Fruit fly (Drosophila melanogaster) whole organism, embryonic: ENCODE data around the gene Grx5.
A peak's percentile ranks its signal among the peaks of the same experiment; 100 is the strongest.

ENCODE experiments used
- B-H2 ChIP-seq: fragments of 200-800 bp; sonication (Bioruptor generic); optimal IDR thresholded peaks from 2 replicates; lab custom pipeline; 2018; ENCODE audit warnings: missing biosample characterization, mild to moderate bottlenecking, missing genetic modification characterization
- CG10565 ChIP-seq: fragments of 200-800 bp; sonication (Bioruptor generic); optimal IDR thresholded peaks from 3 replicates; lab custom pipeline; 2016; ENCODE audit warnings: missing biosample characterization, mild to moderate bottlenecking, missing genetic modification characterization
- CG10959 ChIP-seq: fragments of 200-800 bp; sonication (Bioruptor generic); IDR thresholded peaks from 2 replicates; pipeline ENCODE4 v1.3.6; 2022; ENCODE audit warnings: missing biosample characterization, missing genetic modification characterization
- CG12104 ChIP-seq: fragments of 200-800 bp; sonication (Bioruptor generic); optimal IDR thresholded peaks from 3 replicates; lab custom pipeline; 2016; ENCODE audit warnings: missing biosample characterization, missing genetic modification characterization
- CG13775 ChIP-seq: fragments of 200-800 bp; sonication (Bioruptor generic); optimal IDR thresholded peaks from 3 replicates; lab custom pipeline; 2017; ENCODE audit warnings: missing biosample characterization, mild to moderate bottlenecking, missing genetic modification characterization
- CG15479 ChIP-seq: fragments of 200-800 bp; sonication (Bioruptor generic); optimal IDR thresholded peaks from 3 replicates; lab custom pipeline; 2019; ENCODE audit warnings: missing biosample characterization, mild to moderate bottlenecking, missing genetic modification characterization, moderate library complexity
- CG15601 ChIP-seq: fragments of 200-800 bp; sonication (Bioruptor generic); optimal IDR thresholded peaks from 3 replicates; lab custom pipeline; 2019; ENCODE audit warnings: missing biosample characterization, mild to moderate bottlenecking, missing genetic modification characterization, moderate library complexity
- CG1602 ChIP-seq: fragments of 200-800 bp; sonication (Bioruptor generic); optimal IDR thresholded peaks from 3 replicates; lab custom pipeline; 2016; ENCODE audit warnings: missing biosample characterization, missing genetic modification characterization
- CG18262 ChIP-seq: fragments of 200-800 bp; optimal IDR thresholded peaks from 3 replicates; lab custom pipeline; 2019; ENCODE audit warnings: missing biosample characterization, mild to moderate bottlenecking, missing genetic modification characterization, moderate library complexity
- CG18476 ChIP-seq: fragments of 200-800 bp; sonication (Bioruptor generic); optimal IDR thresholded peaks from 2 replicates; lab custom pipeline; 2016; ENCODE audit warnings: missing biosample characterization, mild to moderate bottlenecking, missing genetic modification characterization
- CG18619 ChIP-seq: fragments of 200-800 bp; sonication (Bioruptor generic); optimal IDR thresholded peaks from 3 replicates; lab custom pipeline; 2017; ENCODE audit warnings: missing biosample characterization, mild to moderate bottlenecking, missing genetic modification characterization
- CG3065 ChIP-seq: fragments of 200-800 bp; sonication (Bioruptor generic); optimal IDR thresholded peaks from 2 replicates; lab custom pipeline; 2016; ENCODE audit warnings: missing biosample characterization, missing genetic modification characterization
- CG3726 ChIP-seq: fragments of 200-800 bp; sonication (Bioruptor generic); IDR thresholded peaks from 3 replicates; pipeline ENCODE4, ENCODE4 v1.3.6; 2022; ENCODE audit warnings: missing biosample characterization, missing genetic modification characterization
- CG6272 ChIP-seq: fragments of 200-800 bp; sonication (Bioruptor generic); IDR thresholded peaks from 2 replicates; pipeline ENCODE4 v1.3.6; 2022; ENCODE audit warnings: missing biosample characterization, missing genetic modification characterization
- CG6854 ChIP-seq: fragments of 200-800 bp; sonication (Bioruptor generic); optimal IDR thresholded peaks from 3 replicates; lab custom pipeline; 2017; ENCODE audit warnings: missing biosample characterization, mild to moderate bottlenecking, missing genetic modification characterization
- CG8089 ChIP-seq: fragments of 200-800 bp; sonication (Bioruptor generic); optimal IDR thresholded peaks from 3 replicates; lab custom pipeline; 2016; ENCODE audit warnings: missing biosample characterization, missing genetic modification characterization
- CG9437 ChIP-seq: fragments of 200-800 bp; sonication (Bioruptor generic); optimal IDR thresholded peaks from 2 replicates; lab custom pipeline; 2018; ENCODE audit warnings: missing biosample characterization, mild to moderate bottlenecking, missing genetic modification characterization
- CHES-1-like ChIP-seq: fragments of 200-800 bp; sonication (Bioruptor generic); optimal IDR thresholded peaks from 2 replicates; lab custom pipeline; 2016; ENCODE audit warnings: missing biosample characterization, missing genetic modification characterization
- D19A ChIP-seq: fragments of 200-800 bp; optimal IDR thresholded peaks from 3 replicates; lab custom pipeline; 2019; ENCODE audit warnings: missing biosample characterization, mild to moderate bottlenecking, missing genetic modification characterization, moderate library complexity
- Dek ChIP-seq: fragments of 200-800 bp; sonication (Bioruptor generic); optimal IDR thresholded peaks from 3 replicates; lab custom pipeline; 2019; ENCODE audit warnings: missing biosample characterization, mild to moderate bottlenecking, missing genetic modification characterization, moderate library complexity
- Dll ChIP-seq: fragments of 200-800 bp; sonication (Bioruptor generic); IDR thresholded peaks from 4 replicates; pipeline ENCODE4 v1.3.6; 2022; ENCODE audit warnings: missing biosample characterization, missing genetic modification characterization; ENCODE audit not compliant: partially characterized antibody
- HHEX ChIP-seq: fragments of 200-800 bp; sonication (Bioruptor generic); optimal IDR thresholded peaks from 3 replicates; lab custom pipeline; 2017; ENCODE audit warnings: missing biosample characterization, mild to moderate bottlenecking, missing genetic modification characterization, missing genetic modification reagents
- HmgZ ChIP-seq: fragments of 200-800 bp; sonication (Bioruptor generic); optimal IDR thresholded peaks from 2 replicates; lab custom pipeline; 2018; ENCODE audit warnings: missing biosample characterization, mild to moderate bottlenecking, missing genetic modification characterization
- Hr78 ChIP-seq, 2 experiments: fragments of 200-800 bp in 1 of 2; fragments of >200 bp in 1 of 2; sonication (Bioruptor generic) in 1 of 2; optimal IDR thresholded peaks; 2 replicates each; lab custom pipeline; 2017 to 2019; ENCODE audit warnings: missing biosample characterization in 2 of 2, missing genetic modification characterization in 2 of 2, mild to moderate bottlenecking in 1 of 2, moderate library complexity in 1 of 2
- NC2β ChIP-seq: fragments of 200-800 bp; sonication (Bioruptor generic); optimal IDR thresholded peaks from 2 replicates; lab custom pipeline; 2016; ENCODE audit warnings: missing biosample characterization, missing genetic modification characterization
- Neu2 ChIP-seq: fragments of 200-800 bp; sonication (Bioruptor generic); optimal IDR thresholded peaks from 3 replicates; lab custom pipeline; 2016; ENCODE audit warnings: missing biosample characterization, missing genetic modification characterization, borderline replicate concordance
- Ravus ChIP-seq: fragments of 200-800 bp; sonication (Bioruptor generic); IDR thresholded peaks from 2 replicates; pipeline ENCODE4 v1.3.6; 2022; ENCODE audit warnings: missing biosample characterization, missing genetic modification characterization
- Stat92E ChIP-seq, 3 experiments: fragments of >200 bp in 2 of 3; fragments of 200-800 bp in 1 of 3; sonication (Bioruptor generic) in 1 of 3; optimal IDR thresholded peaks; 2 replicates each; lab custom pipeline; 2017 to 2019; ENCODE audit warnings: missing biosample characterization in 3 of 3, missing genetic modification characterization in 3 of 3, mild to moderate bottlenecking in 1 of 3, moderate library complexity in 1 of 3
- Taf1 ChIP-seq: fragments of 200-800 bp; sonication (Bioruptor generic); IDR thresholded peaks from 2 replicates; pipeline ENCODE4 v1.3.6; 2022; ENCODE audit warnings: missing biosample characterization, missing genetic modification characterization
- ab ChIP-seq: fragments of 200-800 bp; sonication (Bioruptor generic); optimal IDR thresholded peaks from 2 replicates; lab custom pipeline; 2016; ENCODE audit warnings: missing biosample characterization, missing genetic modification characterization
- ara ChIP-seq: fragments of 200-800 bp; sonication (Bioruptor generic); IDR thresholded peaks from 2 replicates; pipeline ENCODE4 v1.3.6; 2022; ENCODE audit warnings: missing biosample characterization, missing genetic modification characterization
- cas ChIP-seq: fragments of 200-800 bp; sonication (Bioruptor generic); IDR thresholded peaks from 2 replicates; pipeline ENCODE4 v1.3.6; 2022; ENCODE audit warnings: missing biosample characterization, missing genetic modification characterization
- crc ChIP-seq: fragments of 200-800 bp; sonication (Bioruptor generic); optimal IDR thresholded peaks from 2 replicates; lab custom pipeline; 2016; ENCODE audit warnings: missing biosample characterization, missing genetic modification characterization
- dan ChIP-seq: fragments of 200-800 bp; sonication (Bioruptor generic); IDR thresholded peaks from 2 replicates; pipeline ENCODE4 v1.3.6; 2022; ENCODE audit warnings: missing biosample characterization, missing genetic modification characterization
- exex ChIP-seq: fragments of 200-800 bp; sonication (Bioruptor generic); optimal IDR thresholded peaks from 4 replicates; lab custom pipeline; 2018; ENCODE audit warnings: missing biosample characterization, mild to moderate bottlenecking, missing genetic modification characterization, moderate library complexity
- grau ChIP-seq: fragments of 200-800 bp; optimal IDR thresholded peaks from 3 replicates; lab custom pipeline; 2019; ENCODE audit warnings: missing biosample characterization, mild to moderate bottlenecking, missing genetic modification characterization, moderate library complexity
- maf-S ChIP-seq: fragments of 200-800 bp; sonication (Bioruptor generic); optimal IDR thresholded peaks from 2 replicates; lab custom pipeline; 2016; ENCODE audit warnings: missing biosample characterization, missing genetic modification characterization
- nerfin-2 ChIP-seq: fragments of 200-800 bp; sonication (Bioruptor generic); IDR thresholded peaks from 2 replicates; pipeline ENCODE4 v1.3.6; 2022; ENCODE audit warnings: missing biosample characterization, missing genetic modification characterization; ENCODE audit not compliant: partially characterized antibody
- oc ChIP-seq: fragments of 200-800 bp; sonication (Bioruptor generic); optimal IDR thresholded peaks from 2 replicates; lab custom pipeline; 2018; ENCODE audit warnings: missing biosample characterization, mild to moderate bottlenecking, missing genetic modification characterization, moderate library complexity
- org-1 ChIP-seq: fragments of 200-800 bp; sonication (Bioruptor generic); optimal IDR thresholded peaks from 2 replicates; lab custom pipeline; 2017; ENCODE audit warnings: missing biosample characterization, missing genetic modification characterization
- otp ChIP-seq: fragments of 200-800 bp; sonication (Bioruptor generic); IDR thresholded peaks from 3 replicates; pipeline ENCODE4, ENCODE4 v1.3.6; 2022; ENCODE audit warnings: missing biosample characterization, missing genetic modification characterization
- pum ChIP-seq: fragments of 200-800 bp; sonication (Bioruptor generic); optimal IDR thresholded peaks from 2 replicates; lab custom pipeline; 2016; ENCODE audit warnings: missing biosample characterization, missing genetic modification characterization
- row ChIP-seq: fragments of 200-800 bp; sonication (Bioruptor generic); IDR thresholded peaks from 3 replicates; pipeline ENCODE4 v1.3.6; 2022; ENCODE audit warnings: missing biosample characterization, missing genetic modification characterization
- sd ChIP-seq: fragments of 200-800 bp; sonication (Bioruptor generic); optimal IDR thresholded peaks from 3 replicates; lab custom pipeline; 2018; ENCODE audit warnings: missing biosample characterization, mild to moderate bottlenecking, missing genetic modification characterization, moderate library complexity
- slp2 ChIP-seq: fragments of 200-800 bp; sonication (Bioruptor generic); optimal IDR thresholded peaks from 2 replicates; lab custom pipeline; 2016; ENCODE audit warnings: missing biosample characterization, missing genetic modification characterization
- so ChIP-seq: fragments of 200-800 bp; sonication (Bioruptor generic); IDR thresholded peaks from 3 replicates; pipeline ENCODE4 v1.3.6; 2022; ENCODE audit warnings: missing biosample characterization, missing genetic modification characterization
- tio ChIP-seq: fragments of 200-800 bp; sonication (Bioruptor generic); optimal IDR thresholded peaks from 2 replicates; lab custom pipeline; 2017; ENCODE audit warnings: missing biosample characterization, missing genetic modification characterization, inconsistent platforms
- tup ChIP-seq: fragments of 200-800 bp; sonication (Bioruptor generic); optimal IDR thresholded peaks from 2 replicates; lab custom pipeline; 2016; ENCODE audit warnings: missing biosample characterization, mild to moderate bottlenecking, missing genetic modification characterization, moderate library complexity
- twi ChIP-seq: fragments of 200-800 bp; optimal IDR thresholded peaks from 2 replicates; lab custom pipeline; 2019; ENCODE audit warnings: missing biosample characterization, mild to moderate bottlenecking, missing genetic modification characterization, moderate library complexity

The Grx5 gene

DNA sequence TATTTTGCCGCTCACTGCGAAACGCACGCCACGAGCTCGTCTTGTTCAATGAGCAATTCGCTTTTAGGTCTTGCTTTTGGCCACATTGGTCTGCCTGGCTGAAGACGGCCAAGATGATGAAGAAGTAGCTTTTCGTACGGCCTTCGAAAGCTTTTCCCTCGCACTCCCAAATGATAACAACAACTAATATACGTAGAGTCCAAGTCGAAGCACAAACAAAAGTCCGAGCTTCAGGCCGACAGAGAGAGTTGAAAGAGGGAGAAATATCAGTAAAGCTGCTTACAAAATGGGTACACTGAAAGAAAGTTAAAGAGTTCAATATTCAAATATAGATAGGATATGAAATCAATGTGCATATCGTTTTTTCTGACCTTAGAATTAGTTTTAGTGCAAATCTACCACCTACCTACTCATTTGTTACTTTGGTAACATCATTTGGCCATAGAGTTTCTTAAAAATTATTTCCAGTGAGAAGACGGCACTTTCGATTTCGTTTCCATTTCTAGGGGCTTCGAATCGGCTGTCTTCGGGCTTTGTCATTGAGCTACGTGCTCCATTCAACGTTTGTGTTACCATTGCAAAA, 44.6 kb upstream of the Grx5 start, which contains the start of the genes CG45064 and CG45065 (continued):
- TF ChIP-seq CG15479 (GFP tag; lab: Kevin White, UChicago) (no peak), CG13775 (peak; percentile 57), Hr78 (GFP tag; optimal IDR thresholded peaks at IDR 0.05; lab: Kevin White, UChicago) (peak in 1 of 2 experiments; percentile 77), HHEX (GFP tag; lab: Kevin White, UChicago) (peak; percentile 77), maf-S (GFP tag; lab: Kevin White, UChicago) (peak; percentile 68), Ravus (GFP tag; lab: Robert Waterston, UW) (no peak; the same call in 1 of the 2 replicates), nerfin-2 (GFP tag; lab: Robert Waterston, UW) (no peak), CG3726 (GFP tag; lab: Robert Waterston, UW) (peak; percentile 59; the same call in 2 of the 3 replicates), CHES-1-like (peak; percentile 51), exex (peak; percentile 11), CG18476 (GFP tag; lab: Kevin White, UChicago) (peak; percentile 67), CG12104 (GFP tag; lab: Kevin White, UChicago) (peak; percentile 47), Neu2 (GFP tag; lab: Kevin White, UChicago) (no peak), HmgZ (tag; lab: Kevin White, UChicago) (peak; percentile 61), D19A (tag; lab: Kevin White, UChicago) (peak; percentile 81), CG1602 (GFP tag; lab: Kevin White, UChicago) (peak; percentile 71), CG9437 (GFP tag; lab: Kevin White, UChicago) (peak; percentile 66), twi (tag; lab: Kevin White, UChicago) (peak; percentile 61), tio (peak; percentile 61), dan (GFP tag; lab: Robert Waterston, UW) (no peak), CG6272 (GFP tag; lab: Robert Waterston, UW) (peak; percentile 48), Dek (tag; lab: Kevin White, UChicago) (peak; percentile 75), oc (tag; lab: Kevin White, UChicago) (peak; percentile 92), CG8089 (GFP tag; lab: Kevin White, UChicago) (peak; percentile 81), org-1 (peak; percentile 82), slp2 (peak; percentile 80), grau (tag; lab: Kevin White, UChicago) (peak; percentile 82), Stat92E (GFP tag; optimal IDR thresholded peaks at IDR 0.05; lab: Kevin White, UChicago) (peak in 1 of 3 experiments; percentile 4), CG18262 (tag; lab: Kevin White, UChicago) (peak; percentile 87), Taf1 (GFP tag; lab: Robert Waterston, UW) (no peak), crc (GFP tag; lab: Kevin White, UChicago) (peak; percentile 72), CG15601 (peak; percentile 89), Dll (GFP tag; lab: Robert Waterston, UW) (no peak), CG10959 (GFP tag; lab: Robert Waterston, UW) (no peak), cas (GFP tag; lab: Robert Waterston, UW) (no peak), so (GFP tag; lab: Robert Waterston, UW) (peak; percentile 81; the same call in 2 of the 3 replicates), CG6854 (GFP tag; lab: Kevin White, UChicago) (peak; percentile 73), otp (GFP tag; lab: Robert Waterston, UW) (peak; percentile 81; the same call in 2 of the 3 replicates), tup (peak; percentile 27), B-H2 (no peak), CG10565 (peak; percentile 14), pum (GFP tag; lab: Kevin White, UChicago) (peak; percentile 86), CG3065 (no peak), row (GFP tag; lab: Robert Waterston, UW) (peak; percentile 81), sd (tag; lab: Kevin White, UChicago) (peak; percentile 43), NC2β (peak; percentile 73), ab (GFP tag; lab: Kevin White, UChicago) (peak; percentile 35), CG18619 (GFP tag; lab: Kevin White, UChicago) (peak; percentile 74), ara (GFP tag; lab: Robert Waterston, UW) (peak; percentile 84)
